Worm (Caenorhabditis elegans): ENCODE results near the gene T24B8.7.

T24B8.7 gene

DNA sequence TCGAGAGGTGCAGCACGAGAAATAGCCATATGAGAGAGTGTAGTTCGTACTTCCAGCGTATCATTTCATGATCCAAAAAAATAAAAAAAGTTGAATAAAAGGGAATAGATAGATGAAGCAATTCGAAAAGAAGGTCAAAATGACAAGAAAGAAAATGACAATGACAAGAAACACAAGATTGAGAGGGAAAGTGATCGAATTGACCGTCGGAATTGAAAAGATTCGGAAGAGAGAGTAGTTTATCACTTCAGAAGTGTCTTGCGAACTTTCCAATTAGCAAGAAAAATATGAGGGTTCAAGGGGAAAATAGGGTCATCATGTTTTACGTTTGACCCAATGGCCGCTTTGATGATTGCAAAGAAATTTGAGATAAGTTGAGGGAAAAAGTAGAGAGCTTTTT lies 33.8 kb downstream of the T24B8.7 start, which contains the start of gene dep-1:
Gene dep-1 (minus strand): TSS at position 95 of the 400 bp plus-strand sequence.
- no peak for TF ChIP-seq unc-39 (tag; optimal IDR thresholded peaks at IDR 0.05)
- peak; percentile 72 for TF ChIP-seq blmp-1 (tag; optimal IDR thresholded peaks at IDR 0.05; ENCODE audit: insufficient read depth)
- TF ChIP-seq mbf-1 (tag; optimal IDR thresholded peaks at IDR 0.05) = no peak

DNA sequence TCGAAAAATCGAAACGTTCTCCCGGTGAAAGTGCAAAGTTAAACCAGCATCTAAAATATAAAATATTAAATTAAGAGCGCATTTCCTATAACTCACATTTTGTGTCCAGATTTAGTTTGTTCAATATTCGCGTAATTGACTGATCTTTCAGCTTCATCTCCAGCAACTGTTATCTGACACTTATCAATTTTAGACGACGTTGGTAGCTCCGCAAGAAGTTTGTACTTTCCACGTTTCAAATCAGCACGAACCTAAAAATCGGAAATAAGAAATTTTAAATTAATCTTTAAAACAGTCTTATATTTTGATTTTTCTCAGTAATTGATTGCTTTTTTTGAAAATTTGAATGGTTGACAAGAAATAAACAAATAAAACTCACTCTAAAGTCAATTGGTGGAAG lies 35.8 kb downstream of the T24B8.7 start:
- TF ChIP-seq blmp-1 (tag; optimal IDR thresholded peaks at IDR 0.05; ENCODE audit: insufficient read depth) (no peak), C34F6.9 (tag; optimal IDR thresholded peaks at IDR 0.05) (no peak), nhr-21 (tag; optimal IDR thresholded peaks at IDR 0.05) (no peak), nhr-23 (tag; optimal IDR thresholded peaks at IDR 0.05) (no peak), crh-2 (tag; optimal IDR thresholded peaks at IDR 0.05) (no peak), mdl-1 (tag; optimal IDR thresholded peaks at IDR 0.05) (no peak), dmd-4 (tag; optimal IDR thresholded peaks at IDR 0.05) (no peak)

DNA sequence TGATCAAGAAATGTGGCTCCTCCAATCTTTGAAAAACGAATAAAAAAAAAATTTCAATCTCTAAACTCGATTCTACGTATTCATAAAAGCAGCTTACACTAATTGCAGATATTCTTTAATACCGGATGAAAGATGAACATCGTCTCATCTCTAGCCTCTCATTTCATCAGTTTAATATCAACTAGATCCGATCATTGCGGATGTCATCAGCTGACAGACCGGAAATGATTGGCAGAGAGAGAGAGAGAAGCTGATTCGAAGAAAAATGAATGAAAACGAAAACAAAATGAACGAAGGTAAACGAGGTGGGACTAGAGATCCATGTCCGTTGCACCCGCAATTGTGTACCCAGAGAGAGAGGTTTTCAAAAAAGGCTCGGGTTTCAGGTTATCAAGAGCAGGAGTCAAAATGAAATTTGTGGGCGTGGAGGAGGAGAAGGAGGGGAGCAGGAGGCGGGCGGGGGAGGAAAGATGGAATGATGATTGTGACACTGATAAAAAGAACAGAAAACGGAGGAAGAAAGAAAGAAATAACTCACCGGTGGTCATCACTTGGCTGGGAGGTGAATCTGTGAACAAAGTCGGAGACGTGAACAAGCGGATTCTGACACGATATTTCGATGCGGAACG lies 38.5 kb downstream of the T24B8.7 start:
- peak; percentile 46 for TF ChIP-seq sma-9 (GFP tag; optimal IDR thresholded peaks at IDR 0.05)
- no peak for TF ChIP-seq sma-9 (tag; optimal IDR thresholded peaks at IDR 0.05)
- no peak for TF ChIP-seq unc-55 (GFP tag; optimal IDR thresholded peaks at IDR 0.05)
- TF ChIP-seq F13H6.1 (tag; optimal IDR thresholded peaks at IDR 0.05) = peak; percentile 4
- TF ChIP-seq elt-1 (tag; optimal IDR thresholded peaks at IDR 0.05) = no peak
- TF ChIP-seq nhr-6 (tag; optimal IDR thresholded peaks at IDR 0.05) = no peak
- TF ChIP-seq crh-2 (tag; optimal IDR thresholded peaks at IDR 0.05) = no peak
- TF ChIP-seq fos-1 (tag; optimal IDR thresholded peaks at IDR 0.05) = peak; percentile 15
- TF ChIP-seq ceh-82 (tag; optimal IDR thresholded peaks at IDR 0.05) = no peak

DNA sequence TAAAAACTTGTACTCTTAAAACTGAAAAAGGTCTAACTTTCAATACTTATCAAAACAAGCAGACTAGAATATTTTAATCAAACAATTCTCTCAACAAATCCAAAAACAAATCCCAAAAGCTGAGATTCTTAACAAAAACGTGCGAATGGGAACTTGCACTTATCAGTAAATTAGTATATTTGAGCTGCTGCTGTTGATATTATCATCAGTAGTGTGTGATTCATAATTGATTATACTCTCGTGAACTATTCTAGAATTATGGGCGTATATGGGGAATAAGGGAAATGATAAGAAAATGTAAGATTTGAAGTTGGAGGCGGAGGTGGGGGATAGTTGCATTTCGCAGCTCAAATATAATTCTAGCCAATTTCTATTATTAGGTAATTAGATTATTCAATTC lies 39.3 kb downstream of the T24B8.7 start:
- TF ChIP-seq nhr-12 (tag; optimal IDR thresholded peaks at IDR 0.05) = no peak
- no peak for TF ChIP-seq mbf-1 (tag; optimal IDR thresholded peaks at IDR 0.05)
- no peak for TF ChIP-seq unc-55 (GFP tag; optimal IDR thresholded peaks at IDR 0.05)
- peak; percentile 74 for TF ChIP-seq fos-1 (tag; optimal IDR thresholded peaks at IDR 0.05)
- no peak for TF ChIP-seq lin-39 (tag; optimal IDR thresholded peaks at IDR 0.05)
- TF ChIP-seq alr-1 (tag; optimal IDR thresholded peaks at IDR 0.05) = no peak
- no peak for TF ChIP-seq elt-1 (tag; optimal IDR thresholded peaks at IDR 0.05)
- TF ChIP-seq unc-39 (tag; optimal IDR thresholded peaks at IDR 0.05) = no peak

DNA sequence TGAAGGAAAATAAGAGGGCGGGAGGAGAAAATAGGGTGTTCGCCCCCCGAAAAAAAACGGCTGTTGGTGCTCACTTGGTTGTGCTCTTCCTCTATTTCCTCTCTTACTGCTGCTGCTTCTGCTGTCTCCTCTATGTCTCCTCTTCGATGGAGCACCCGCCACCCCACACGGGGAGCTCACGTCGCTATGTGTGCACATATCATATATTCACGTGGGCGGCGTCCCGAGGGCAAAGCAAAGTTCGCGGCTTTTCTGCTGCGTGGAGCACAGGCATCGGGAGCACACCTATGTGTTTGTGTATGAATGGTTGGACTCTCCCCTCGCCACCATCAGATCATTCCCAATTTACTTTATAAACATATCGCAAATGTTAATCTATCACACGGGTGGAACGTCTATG lies 40.1 kb downstream of the T24B8.7 start:
- peak in 1 of 2 experiments; percentile 22 for TF ChIP-seq mdl-1 (tag; optimal IDR thresholded peaks at IDR 0.05)
- peak; percentile 55 for TF ChIP-seq F13H6.1 (tag; optimal IDR thresholded peaks at IDR 0.05)
- peak; percentile 18 for TF ChIP-seq C34F6.9 (tag; optimal IDR thresholded peaks at IDR 0.05)
- TF ChIP-seq sma-9 (GFP tag; optimal IDR thresholded peaks at IDR 0.05) = peak; percentile 33
- TF ChIP-seq sma-9 (tag; optimal IDR thresholded peaks at IDR 0.05) = no peak
- TF ChIP-seq lsy-2 (tag; optimal IDR thresholded peaks at IDR 0.05) = peak in 1 of 2 experiments; percentile 24
- no peak for TF ChIP-seq alr-1 (tag; optimal IDR thresholded peaks at IDR 0.05)
- no peak for TF ChIP-seq lin-13 (GFP tag; optimal IDR thresholded peaks at IDR 0.05)
- TF ChIP-seq nhr-129 (tag; optimal IDR thresholded peaks at IDR 0.05) = peak; percentile 37
- TF ChIP-seq lin-11 (tag; optimal IDR thresholded peaks at IDR 0.05) = peak; percentile 29
- TF ChIP-seq ceh-16 (tag; optimal IDR thresholded peaks at IDR 0.05) = no peak

DNA sequence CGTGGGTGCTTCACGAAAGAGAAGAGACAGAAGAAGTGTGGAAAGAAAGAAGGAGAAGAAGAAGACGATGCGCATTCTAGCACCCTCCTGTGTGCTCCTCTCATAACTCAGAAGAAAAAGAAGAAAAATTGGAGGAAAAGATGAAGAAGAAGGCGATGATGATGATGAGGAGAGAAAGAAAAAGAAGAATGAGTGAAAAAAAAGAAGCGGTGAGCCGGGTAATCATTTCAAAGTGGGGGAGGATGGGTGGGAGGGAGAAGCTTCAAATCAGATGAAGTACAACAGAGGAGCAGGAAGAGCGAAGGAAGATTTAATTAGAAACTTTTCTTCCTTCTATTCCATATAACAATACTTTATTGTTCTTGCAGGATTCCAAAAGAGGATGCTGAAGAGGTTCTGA lies 42.8 kb downstream of the T24B8.7 start:
- TF ChIP-seq unc-55 (GFP tag; optimal IDR thresholded peaks at IDR 0.05) (peak; percentile 71), alr-1 (tag; optimal IDR thresholded peaks at IDR 0.05) (no peak), nhr-129 (tag; optimal IDR thresholded peaks at IDR 0.05) (peak; percentile 23)

DNA sequence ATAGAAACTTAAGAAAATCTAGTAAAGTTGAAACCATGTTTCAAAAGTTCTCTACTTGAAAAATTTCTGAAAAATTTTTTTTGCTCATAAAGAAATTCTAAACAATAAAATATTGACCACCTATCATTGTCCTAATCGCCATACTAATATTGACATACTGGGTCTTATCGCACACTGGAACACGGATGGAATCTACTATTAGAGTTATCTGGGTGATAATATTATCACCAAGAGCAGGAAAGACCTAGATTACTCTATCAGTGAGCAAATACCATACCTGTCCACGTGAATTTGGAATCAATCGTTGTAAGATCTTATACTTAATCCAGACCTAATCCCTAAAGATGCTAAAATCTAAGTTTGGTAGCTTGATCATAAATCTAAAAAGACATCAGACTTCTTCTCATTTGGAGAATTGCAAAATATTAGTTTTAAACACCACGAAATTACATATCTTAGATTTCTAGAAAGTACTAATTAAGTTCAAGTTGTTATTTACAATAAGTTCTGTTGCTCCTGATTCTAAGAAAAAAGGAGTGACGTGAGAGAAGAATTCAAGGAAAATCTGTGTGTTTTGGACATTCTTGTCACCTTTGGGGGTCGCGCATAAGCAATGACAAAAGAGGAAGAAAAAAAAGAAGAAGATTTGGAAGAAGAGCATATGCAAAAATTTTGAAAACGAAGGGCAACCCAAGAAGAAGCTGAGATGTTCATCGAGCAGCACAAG lies 43.3 kb downstream of the T24B8.7 start:
- TF ChIP-seq dmd-4 (tag; optimal IDR thresholded peaks at IDR 0.05) (no peak), R02D3.7 (tag; optimal IDR thresholded peaks at IDR 0.05) (no peak), elt-1 (tag; optimal IDR thresholded peaks at IDR 0.05) (no peak), Y55F3AM.14 (GFP tag; optimal IDR thresholded peaks at IDR 0.05) (peak; percentile 4), lsy-2 (tag; optimal IDR thresholded peaks at IDR 0.05) (peak in 1 of 2 experiments; percentile 12), nhr-21 (tag; optimal IDR thresholded peaks at IDR 0.05) (peak; percentile 41)

Data from whole organism, L2 larva.